Worm (Caenorhabditis elegans): ENCODE measurements around the gene srtx-1.

The srtx-1 gene

ce11 chrIV:7414163-7414562 is 6.8 kb upstream of the srtx-1 start:
- TF ChIP-seq tbx-8 (GFP tag; optimal IDR thresholded peaks at IDR 0.05): no peak
- TF ChIP-seq ces-1 (GFP tag; optimal IDR thresholded peaks at IDR 0.05): peak; percentile 77

- no peak for TF ChIP-seq zip-8 (tag; optimal IDR thresholded peaks at IDR 0.05)
- no peak for TF ChIP-seq drap-1 (GFP tag; optimal IDR thresholded peaks at IDR 0.05)
- TF ChIP-seq lin-13 (tag; optimal IDR thresholded peaks at IDR 0.05): no peak
- no peak for TF ChIP-seq mab-5 (tag; optimal IDR thresholded peaks at IDR 0.05)
- TF ChIP-seq elt-1 (tag; optimal IDR thresholded peaks at IDR 0.05; ENCODE audit: borderline replicate concordance, insufficient read depth): no peak
- no peak for TF ChIP-seq ceh-39 (tag; optimal IDR thresholded peaks at IDR 0.05)
- no peak for TF ChIP-seq hlh-1 (tag; optimal IDR thresholded peaks at IDR 0.05)
- TF ChIP-seq ham-2 (GFP tag; optimal IDR thresholded peaks at IDR 0.05): no peak
- TF ChIP-seq sptf-1 (tag; optimal IDR thresholded peaks at IDR 0.05): no peak
- TF ChIP-seq pha-4 (tag; optimal IDR thresholded peaks at IDR 0.05): no peak
- no peak for TF ChIP-seq lsy-2 (tag; optimal IDR thresholded peaks at IDR 0.05)
- TF ChIP-seq nhr-237 (tag; optimal IDR thresholded peaks at IDR 0.05): no peak
- no peak for TF ChIP-seq ztf-11 (tag; optimal IDR thresholded peaks at IDR 0.05)
- no peak for TF ChIP-seq nhr-28 (tag; optimal IDR thresholded peaks at IDR 0.05)
- TF ChIP-seq bed-3 (GFP tag; optimal IDR thresholded peaks at IDR 0.05): no peak
- TF ChIP-seq ces-1 (GFP tag; optimal IDR thresholded peaks at IDR 0.05): no peak
- no peak for TF ChIP-seq blmp-1 (tag; optimal IDR thresholded peaks at IDR 0.05)
- TF ChIP-seq snpc-4 (tag; optimal IDR thresholded peaks at IDR 0.05): no peak
Measured at ce11 chrIV:7418818-7419217, 2.2 kb upstream of the srtx-1 start, which contains the start of gene B0496.6. TSS of gene B0496.6 (plus strand) at chrIV:7419118.

ce11 chrIV:7424198-7424597 is 3.2 kb downstream of the srtx-1 start, which contains the start of gene unc-82:
TSS of gene unc-82 (plus strand) at chrIV:7424498.
- TF ChIP-seq elt-1 (tag; optimal IDR thresholded peaks at IDR 0.05; ENCODE audit: borderline replicate concordance, insufficient read depth) (no peak), sptf-1 (tag; optimal IDR thresholded peaks at IDR 0.05) (no peak), ztf-11 (tag; optimal IDR thresholded peaks at IDR 0.05) (no peak), nhr-76 (tag; optimal IDR thresholded peaks at IDR 0.05) (no peak), hlh-1 (tag; optimal IDR thresholded peaks at IDR 0.05) (no peak), ces-1 (GFP tag; optimal IDR thresholded peaks at IDR 0.05) (no peak), lin-32 (GFP tag; optimal IDR thresholded peaks at IDR 0.05) (no peak), M03D4.4 (tag; optimal IDR thresholded peaks at IDR 0.05) (no peak), elt-3 (tag; optimal IDR thresholded peaks at IDR 0.05) (no peak), unc-39 (tag; optimal IDR thresholded peaks at IDR 0.05) (no peak), snpc-4 (tag; optimal IDR thresholded peaks at IDR 0.05) (no peak), nhr-2 (tag; optimal IDR thresholded peaks at IDR 0.05) (no peak), blmp-1 (tag; optimal IDR thresholded peaks at IDR 0.05) (no peak), zip-8 (tag; optimal IDR thresholded peaks at IDR 0.05) (no peak), bed-3 (GFP tag; optimal IDR thresholded peaks at IDR 0.05) (no peak), mls-2 (tag; optimal IDR thresholded peaks at IDR 0.05) (no peak), lin-13 (tag; optimal IDR thresholded peaks at IDR 0.05) (no peak), mep-1 (tag; optimal IDR thresholded peaks at IDR 0.05) (no peak), nhr-28 (tag; optimal IDR thresholded peaks at IDR 0.05) (no peak), nhr-237 (tag; optimal IDR thresholded peaks at IDR 0.05) (no peak)

- no peak for TF ChIP-seq pha-4 (tag; optimal IDR thresholded peaks at IDR 0.05)
- TF ChIP-seq unc-120 (tag; optimal IDR thresholded peaks at IDR 0.05; ENCODE audit: poor library complexity, severe bottlenecking): peak; percentile 92
- TF ChIP-seq mep-1 (tag; optimal IDR thresholded peaks at IDR 0.05): no peak
- TF ChIP-seq mab-5 (tag; optimal IDR thresholded peaks at IDR 0.05): no peak
- no peak for TF ChIP-seq snpc-4 (tag; optimal IDR thresholded peaks at IDR 0.05)
- TF ChIP-seq elt-3 (tag; optimal IDR thresholded peaks at IDR 0.05): no peak
- TF ChIP-seq unc-39 (tag; optimal IDR thresholded peaks at IDR 0.05): no peak
- TF ChIP-seq lsy-2 (tag; optimal IDR thresholded peaks at IDR 0.05): no peak
- TF ChIP-seq hlh-1 (tag; optimal IDR thresholded peaks at IDR 0.05): peak; percentile 99
- no peak for TF ChIP-seq ham-2 (GFP tag; optimal IDR thresholded peaks at IDR 0.05)
- no peak for TF ChIP-seq lin-13 (tag; optimal IDR thresholded peaks at IDR 0.05)
- no peak for TF ChIP-seq ceh-83 (GFP tag; optimal IDR thresholded peaks at IDR 0.05)
- TF ChIP-seq unc-62 (GFP tag; optimal IDR thresholded peaks at IDR 0.05): peak; percentile 83
- TF ChIP-seq blmp-1 (tag; optimal IDR thresholded peaks at IDR 0.05): no peak
- no peak for TF ChIP-seq ceh-43 (GFP tag; optimal IDR thresholded peaks at IDR 0.05)
- TF ChIP-seq M03D4.4 (tag; optimal IDR thresholded peaks at IDR 0.05): no peak
- TF ChIP-seq elt-1 (tag; optimal IDR thresholded peaks at IDR 0.05; ENCODE audit: borderline replicate concordance, insufficient read depth): no peak
Measured at ce11 chrIV:7426055-7426454, 5.0 kb downstream of the srtx-1 start.

- no peak for TF ChIP-seq pha-4 (tag; optimal IDR thresholded peaks at IDR 0.05)
- TF ChIP-seq zip-8 (tag; optimal IDR thresholded peaks at IDR 0.05): no peak
- TF ChIP-seq drap-1 (GFP tag; optimal IDR thresholded peaks at IDR 0.05): no peak
- TF ChIP-seq lin-13 (tag; optimal IDR thresholded peaks at IDR 0.05): no peak
- no peak for TF ChIP-seq nhr-76 (tag; optimal IDR thresholded peaks at IDR 0.05)
- TF ChIP-seq mep-1 (tag; optimal IDR thresholded peaks at IDR 0.05): no peak
- TF ChIP-seq ceh-39 (tag; optimal IDR thresholded peaks at IDR 0.05): no peak
- TF ChIP-seq cnd-1 (tag; optimal IDR thresholded peaks at IDR 0.05): no peak
- no peak for TF ChIP-seq bed-3 (GFP tag; optimal IDR thresholded peaks at IDR 0.05)
- no peak for TF ChIP-seq lsy-2 (tag; optimal IDR thresholded peaks at IDR 0.05)
Measured at ce11 chrIV:7428347-7428746, 7.3 kb downstream of the srtx-1 start.

Measured in whole organism, mixed stage, embryonic.